Fruit fly (Drosophila melanogaster) whole organism: ENCODE data around the gene Nup37.

Experiments used
- CG8478 ChIP-seq: fragments of >200 bp; optimal IDR thresholded peaks from 2 replicates; lab custom pipeline; 2018; ENCODE audit warnings: inconsistent platforms
- Dll ChIP-seq: fragments of >200 bp; optimal IDR thresholded peaks from 2 replicates; lab custom pipeline; 2017
- EcR ChIP-seq, 2 experiments: fragments of >200 bp; optimal IDR thresholded peaks; 2 replicates each; lab custom pipeline; 2017; ENCODE audit warnings: missing biosample characterization in 2 of 2, missing genetic modification characterization in 2 of 2, missing genetic modification reagents in 2 of 2
- pan ChIP-seq: fragments of >200 bp; optimal IDR thresholded peaks from 2 replicates; lab custom pipeline; 2017
- psq ChIP-seq: fragments of >200 bp; optimal IDR thresholded peaks from 2 replicates; lab custom pipeline; 2017
- usp ChIP-seq: fragments of >200 bp; optimal IDR thresholded peaks from 2 replicates; lab custom pipeline; 2017; ENCODE audit warnings: missing biosample characterization, missing genetic modification characterization, mixed read lengths

The Nup37 gene

DNA sequence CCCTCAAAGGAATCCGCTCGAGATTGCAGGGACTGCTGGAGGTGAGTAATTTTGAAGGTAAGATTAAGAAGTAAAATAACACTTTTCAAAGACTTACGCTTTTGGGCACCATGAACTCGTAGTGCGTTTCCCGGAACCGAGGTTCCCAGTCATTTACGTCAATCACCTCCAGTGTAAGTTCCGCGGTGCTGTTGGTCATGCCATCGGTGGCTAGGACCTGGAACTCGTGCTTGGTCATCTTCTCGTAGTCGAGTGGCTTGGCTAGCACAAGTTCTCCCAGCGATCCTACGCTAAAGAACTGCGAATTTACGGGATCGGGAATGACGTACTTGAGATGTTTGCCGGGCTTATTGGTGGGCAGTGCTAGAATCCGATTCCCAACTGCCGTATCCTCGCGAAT is 22.0 kb upstream of the Nup37 start:
- no peak for TF ChIP-seq pan
- TF ChIP-seq psq (lab: Kevin White, UChicago): no peak

DNA sequence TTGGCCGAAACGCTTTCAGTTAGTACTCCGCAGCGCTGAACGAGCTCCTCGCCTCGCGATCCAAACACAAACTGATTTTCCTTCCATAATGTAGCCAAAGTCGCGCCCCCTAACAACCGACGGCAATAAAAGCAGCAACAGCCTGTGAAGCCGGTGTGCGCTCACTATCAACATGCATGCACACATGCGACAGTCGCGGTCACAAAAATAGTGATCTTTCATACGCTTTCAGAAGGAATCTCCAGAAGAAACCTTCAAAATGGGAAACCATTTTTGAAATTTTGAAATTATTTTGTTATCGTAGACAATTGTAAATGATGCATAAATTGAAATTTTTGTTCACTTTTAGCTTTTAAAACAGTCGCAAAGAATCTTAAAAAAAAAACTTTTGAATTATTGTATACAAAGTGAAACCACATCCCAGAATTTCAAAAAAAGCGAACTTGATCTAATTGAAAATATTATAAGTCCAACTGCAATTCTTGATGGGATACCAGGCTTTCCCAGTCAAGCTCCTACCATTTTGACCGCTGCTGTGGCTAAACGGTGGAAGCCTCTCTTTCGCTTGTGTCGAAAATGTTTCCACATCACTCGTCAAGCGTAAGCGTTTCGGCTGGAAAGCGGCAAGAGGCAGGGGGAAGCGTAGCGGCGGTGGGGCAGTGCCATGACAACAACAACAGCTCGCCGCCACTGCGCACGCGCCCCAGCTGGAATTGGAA is 15.0 kb upstream of the Nup37 start, which contains the start of gene Cad96Cb:
Cad96Cb (minus strand) TSS at position 51 of the 719 bp plus-strand sequence.
- TF ChIP-seq usp: no peak
- no peak for TF ChIP-seq Dll (lab: Kevin White, UChicago)
- no peak for TF ChIP-seq pan
- no peak for TF ChIP-seq psq (lab: Kevin White, UChicago)
- no peak for TF ChIP-seq EcR (GFP tag; optimal IDR thresholded peaks at IDR 0.05; lab: Kevin White, UChicago)
- TF ChIP-seq CG8478 (lab: Kevin White, UChicago): no peak

DNA sequence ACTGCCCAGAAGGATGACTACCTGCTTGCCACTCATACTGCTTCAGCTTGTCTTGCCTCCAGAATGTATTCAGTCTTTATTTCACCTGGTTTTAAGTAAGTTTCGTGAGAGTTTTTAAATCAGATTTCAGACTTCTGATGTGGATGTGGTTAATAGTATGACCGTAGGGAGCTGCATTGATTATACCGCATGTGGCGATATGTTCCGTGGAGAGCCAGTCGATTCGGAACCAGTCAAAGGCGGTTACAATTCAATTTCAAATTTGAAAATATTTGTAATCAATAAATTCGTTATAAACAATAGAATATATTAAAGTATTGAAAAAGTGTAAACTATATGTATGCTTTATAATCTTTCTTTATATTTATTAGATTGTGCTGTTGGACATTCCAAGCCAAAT is 12.1 kb upstream of the Nup37 start, which contains the start of gene Sil1:
Sil1 (minus strand) TSS at position 168 of the 400 bp plus-strand sequence.
- TF ChIP-seq psq (lab: Kevin White, UChicago) (no peak), Dll (lab: Kevin White, UChicago) (no peak), usp (no peak), EcR (GFP tag; optimal IDR thresholded peaks at IDR 0.05; lab: Kevin White, UChicago) (no peak), pan (no peak), CG8478 (lab: Kevin White, UChicago) (no peak)

DNA sequence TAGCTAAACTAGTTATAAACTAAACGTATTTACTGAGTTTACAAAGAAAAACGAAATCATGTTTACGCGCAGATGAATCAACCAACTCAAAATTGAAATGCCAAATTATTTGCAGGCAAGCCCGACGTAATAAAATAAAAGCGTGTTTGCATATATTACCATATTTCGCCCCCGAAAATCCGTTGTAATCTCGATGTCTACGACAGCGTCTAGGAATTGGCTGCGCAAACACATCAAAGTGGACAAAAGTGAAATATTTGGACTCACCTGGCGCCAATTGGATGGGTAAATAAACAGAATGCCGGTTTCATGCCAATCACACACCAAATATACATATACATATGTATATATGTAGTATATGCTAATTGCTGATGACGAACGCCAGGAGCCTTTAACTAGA is 11.3 kb upstream of the Nup37 start:
- no peak for TF ChIP-seq EcR (GFP tag; optimal IDR thresholded peaks at IDR 0.05; lab: Kevin White, UChicago)

DNA sequence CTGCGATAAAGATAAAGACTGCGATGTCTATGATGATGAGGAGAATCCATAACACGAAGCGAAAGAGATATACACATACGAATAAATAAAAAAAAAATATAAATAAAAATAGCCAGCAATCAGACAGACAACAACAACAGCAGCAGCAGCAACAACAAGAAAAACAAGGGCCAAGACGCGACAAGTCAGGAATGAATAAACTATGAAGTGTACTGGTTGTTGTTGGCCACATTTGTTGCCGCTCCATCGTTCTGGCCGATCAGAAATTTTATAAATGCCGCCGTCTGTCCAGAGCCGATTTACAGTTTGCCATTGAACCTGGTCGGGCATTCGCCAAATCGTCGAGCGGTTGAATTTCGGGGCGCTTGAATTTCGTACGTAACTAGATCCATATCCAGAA is 10.1 kb upstream of the Nup37 start, which contains the start of gene Jhbp7:
Jhbp7 (plus strand) TSS at position 301 of the 400 bp plus-strand sequence.
- TF ChIP-seq CG8478 (lab: Kevin White, UChicago) (no peak), usp (no peak), EcR (GFP tag; optimal IDR thresholded peaks at IDR 0.05; lab: Kevin White, UChicago) (no peak), psq (lab: Kevin White, UChicago) (no peak), Dll (lab: Kevin White, UChicago) (no peak), pan (no peak)

DNA sequence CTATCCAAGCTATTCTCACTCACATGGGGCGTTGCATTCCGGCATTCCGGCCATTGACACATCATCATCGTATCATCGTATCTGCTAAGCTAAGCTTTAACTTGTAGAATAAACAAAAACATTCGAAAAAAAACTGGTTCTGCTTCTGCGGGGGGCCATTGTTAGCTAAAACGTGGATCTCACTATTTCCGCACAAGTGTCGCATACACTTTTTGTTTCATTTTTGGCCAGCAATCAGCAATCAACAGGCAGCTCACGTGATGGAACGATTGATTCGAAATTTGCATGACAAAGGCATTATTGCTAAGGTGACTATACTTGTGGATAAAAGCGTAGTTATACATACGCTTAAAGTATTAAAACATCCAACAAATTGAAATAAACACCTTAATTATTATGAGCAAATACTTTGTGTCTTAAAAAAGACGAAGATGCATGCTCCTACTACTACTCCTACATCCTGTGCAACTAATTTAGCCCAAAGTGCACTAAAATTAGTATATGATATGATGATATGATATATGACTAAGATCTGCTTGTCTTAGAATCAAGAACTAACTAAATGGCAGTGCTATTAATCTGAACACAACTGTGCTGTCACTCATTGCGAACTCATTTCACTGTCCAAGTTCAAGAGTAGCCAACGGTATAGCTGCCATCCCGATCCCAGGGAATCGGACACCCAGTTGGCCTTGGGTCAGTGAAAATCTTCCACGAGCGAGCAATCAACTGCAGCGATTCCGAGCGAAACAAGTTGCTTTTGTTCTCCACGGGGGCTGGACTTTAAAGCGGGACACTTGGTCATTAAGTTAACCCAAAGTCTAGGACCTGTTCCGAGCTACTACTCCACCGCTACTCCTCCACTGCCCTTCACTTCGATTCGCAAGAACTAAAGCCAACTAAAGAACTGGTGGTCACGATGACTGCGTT is 8.4 kb upstream of the Nup37 start:
- TF ChIP-seq CG8478 (lab: Kevin White, UChicago) (no peak), usp (no peak), EcR (GFP tag; optimal IDR thresholded peaks at IDR 0.05; lab: Kevin White, UChicago) (no peak), pan (no peak), psq (lab: Kevin White, UChicago) (no peak), Dll (lab: Kevin White, UChicago) (no peak)

dm6 chr3R:25239880-25240279 is 7.6 kb upstream of the Nup37 start, which contains the start of gene to:
Gene to, plus strand, starts transcription at chr3R:25240180.
- no peak for TF ChIP-seq Dll (lab: Kevin White, UChicago)
- no peak for TF ChIP-seq EcR (GFP tag; optimal IDR thresholded peaks at IDR 0.05; lab: Kevin White, UChicago)
- TF ChIP-seq CG8478 (lab: Kevin White, UChicago): no peak
- TF ChIP-seq psq (lab: Kevin White, UChicago): no peak
- no peak for TF ChIP-seq usp
- no peak for TF ChIP-seq pan

dm6 chr3R:25241507-25242070 is 5.9 kb upstream of the Nup37 start, which contains the start of gene CG11854:
Gene CG11854, plus strand, starts transcription at chr3R:25242020.
- TF ChIP-seq pan: no peak
- no peak for TF ChIP-seq CG8478 (lab: Kevin White, UChicago)
- TF ChIP-seq Dll (lab: Kevin White, UChicago): no peak
- TF ChIP-seq usp: no peak
- TF ChIP-seq EcR (GFP tag; optimal IDR thresholded peaks at IDR 0.05; lab: Kevin White, UChicago): no peak
- TF ChIP-seq psq (lab: Kevin White, UChicago): no peak

DNA sequence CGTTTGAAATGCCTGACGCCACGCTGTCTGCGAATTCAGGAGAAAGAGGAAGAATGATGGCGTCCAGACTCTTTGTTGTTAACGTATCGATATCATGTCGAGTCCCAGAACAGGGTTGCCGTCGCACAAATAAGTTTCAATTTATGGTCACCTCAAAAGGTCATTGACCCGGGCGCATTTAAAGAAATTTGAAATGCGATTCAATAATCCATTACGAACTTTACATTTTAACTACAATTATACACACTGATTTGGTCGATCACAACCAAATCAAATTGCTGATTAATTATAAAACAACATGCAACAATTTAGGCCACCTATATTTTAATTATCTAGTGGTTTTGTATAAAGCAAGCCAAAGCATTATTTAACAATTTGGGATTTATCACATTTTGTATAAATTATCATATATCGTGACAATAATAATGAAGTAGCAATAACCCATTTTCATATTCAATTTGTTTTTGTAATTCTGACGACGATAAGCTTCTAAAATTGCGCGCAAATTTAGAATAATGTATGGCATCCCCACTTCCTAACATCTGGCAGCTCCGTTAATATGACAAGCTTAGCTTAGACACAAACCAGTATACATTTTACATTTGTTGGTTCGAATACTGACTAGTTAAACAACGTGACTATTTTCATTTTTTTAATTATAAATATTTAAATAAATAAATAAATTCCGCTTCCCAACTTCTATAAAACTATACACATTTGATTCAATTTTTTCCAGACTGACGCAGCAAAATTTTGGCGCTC is 2.2 kb upstream of the Nup37 start, which contains the start of gene bam:
bam (minus strand) TSS at position 58 of the 762 bp plus-strand sequence.
- TF ChIP-seq EcR (GFP tag; optimal IDR thresholded peaks at IDR 0.05; lab: Kevin White, UChicago) (no peak), CG8478 (lab: Kevin White, UChicago) (no peak), pan (no peak), Dll (lab: Kevin White, UChicago) (no peak), psq (lab: Kevin White, UChicago) (no peak), usp (no peak)

dm6 chr3R:25249145-25250141 is 2.0 kb downstream of the Nup37 start, which contains the start of gene Nup358:
Gene Nup358, plus strand, starts transcription at chr3R:25249348.
- TF ChIP-seq psq (lab: Kevin White, UChicago) (no peak), Dll (lab: Kevin White, UChicago) (no peak), CG8478 (lab: Kevin White, UChicago) (no peak), pan (no peak), EcR (GFP tag; optimal IDR thresholded peaks at IDR 0.05; lab: Kevin White, UChicago) (no peak), usp (no peak)
